Fruit fly (Drosophila melanogaster) S2 (cell line): ENCODE results near the gene spdo.

ENCODE experiments used
- CG8478 ChIP-seq: fragments of >200 bp; optimal IDR thresholded peaks from 2 replicates; lab custom pipeline; 2018
- CTCF ChIP-seq, 2 experiments: fragments of >200 bp; optimal IDR thresholded peaks; 2 replicates each; lab custom pipeline; 2018

dm6 chr3R:30431258-30432114 is 45.0 kb upstream of the spdo start, which contains the start of gene CG15534:
- TF ChIP-seq CG8478 (lab: Kevin White, UChicago) (no peak), CTCF (optimal IDR thresholded peaks at IDR 0.05; lab: Kevin White, UChicago) (no peak)
